Worm (Caenorhabditis elegans): ENCODE results near the gene fbxl-5.

DNA sequence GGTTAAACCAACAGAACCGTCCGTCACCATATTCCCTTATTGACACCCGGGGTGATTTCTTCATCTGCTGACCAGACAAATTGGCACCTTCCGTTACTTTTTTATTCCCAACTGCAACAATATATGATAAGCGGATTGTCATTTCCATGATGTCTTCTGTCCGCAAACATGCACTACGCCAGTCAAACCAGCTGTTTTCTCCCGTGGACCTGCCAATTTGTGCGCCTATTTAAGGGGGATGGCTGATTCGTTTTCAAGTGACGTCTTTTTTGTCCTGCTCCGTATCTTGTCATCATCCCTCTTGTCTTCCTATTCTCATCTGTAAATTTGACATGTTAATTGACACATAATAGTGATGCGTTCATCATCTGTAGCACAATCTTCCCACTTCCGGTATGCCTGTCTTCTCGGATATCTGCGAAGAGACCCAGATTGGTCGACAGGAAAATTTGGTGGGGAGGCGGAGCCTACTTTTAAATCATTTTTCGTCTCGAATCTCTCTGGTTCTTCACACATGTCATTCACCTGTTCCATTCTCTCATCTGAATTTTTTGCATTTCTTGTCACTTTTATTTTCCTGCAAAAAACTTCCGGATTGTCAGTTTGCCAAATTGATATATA, 5.4 kb downstream of the fbxl-5 start:
- TF ChIP-seq elt-3 (tag; optimal IDR thresholded peaks at IDR 0.05) (no peak), nhr-237 (tag; optimal IDR thresholded peaks at IDR 0.05) (no peak), pqm-1 (tag; optimal IDR thresholded peaks at IDR 0.05) (no peak)

Data from whole organism, L1 larva.